Worm (Caenorhabditis elegans): Measurements from ENCODE around the gene suex-1.

The suex-1 gene

DNA sequence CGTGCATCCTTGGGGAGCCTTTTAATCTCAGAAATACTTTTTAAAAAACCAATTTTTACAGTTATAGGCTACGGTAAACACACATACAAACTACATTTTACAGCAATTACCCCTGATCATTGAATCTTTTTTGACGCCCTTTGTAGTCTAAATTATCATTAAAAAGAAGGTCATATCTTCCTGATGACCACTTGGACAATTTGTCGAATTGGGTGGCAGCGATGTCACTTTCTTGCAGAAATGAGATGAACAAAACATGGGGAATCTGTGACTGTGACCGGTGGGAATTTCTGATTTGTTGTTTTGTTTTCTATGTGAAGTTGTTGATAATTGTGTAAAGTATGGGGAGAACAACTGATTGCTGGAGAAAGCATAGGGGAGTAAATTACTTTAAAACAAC, 48.4 kb downstream of the suex-1 start:
- TF ChIP-seq pes-1 (GFP tag; IDR thresholded peaks at IDR 0.05), result no peak

DNA sequence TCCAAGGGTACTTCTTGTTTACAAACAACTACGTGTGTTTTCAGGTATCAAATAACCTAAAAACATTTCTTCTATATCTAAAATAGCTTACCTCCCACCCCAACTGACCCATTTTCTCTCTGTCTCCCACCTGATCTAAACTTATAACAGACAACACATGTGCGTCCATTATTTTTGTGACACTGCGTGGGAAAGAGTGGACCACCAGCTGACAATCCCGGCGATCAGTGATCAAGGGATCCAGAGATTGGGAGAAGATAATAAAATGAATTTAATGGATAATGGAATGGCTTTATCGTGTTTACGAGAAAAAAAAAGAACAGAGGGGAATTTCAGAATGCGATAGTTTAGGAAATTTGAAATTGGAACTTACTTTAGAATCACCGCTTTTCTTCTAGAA, 48.8 kb downstream of the suex-1 start:
- no peak for TF ChIP-seq hmg-4 (GFP tag; optimal IDR thresholded peaks at IDR 0.05)
- TF ChIP-seq hnd-1 (tag; optimal IDR thresholded peaks at IDR 0.05), result no peak

DNA sequence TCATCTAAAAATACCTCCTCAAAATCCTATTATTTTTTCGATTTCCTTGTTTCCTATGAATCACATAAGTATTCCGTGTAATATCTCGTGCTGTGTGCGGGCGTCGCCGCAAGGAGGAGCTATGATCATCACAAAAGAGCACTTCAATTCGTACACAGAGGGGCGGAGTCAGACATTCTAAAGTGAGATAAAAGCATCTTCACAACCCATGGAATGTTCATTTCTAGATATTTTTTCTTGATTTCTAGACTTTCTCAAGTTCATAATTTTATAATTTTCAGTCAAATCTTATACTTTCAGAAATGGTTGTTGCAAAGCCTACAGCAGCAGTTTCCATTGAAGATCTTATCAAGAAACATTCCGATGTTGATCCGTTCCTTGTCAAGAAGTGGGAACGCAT, 50.7 kb downstream of the suex-1 start, which contains the start of gene cex-1:
cex-1 (plus strand) TSS at position 301 of the 400 bp plus-strand sequence.
- no peak for TF ChIP-seq B0310.2 (tag; optimal IDR thresholded peaks at IDR 0.05)
- no peak for TF ChIP-seq ets-7 (tag; optimal IDR thresholded peaks at IDR 0.05)
- no peak for TF ChIP-seq hmg-4 (GFP tag; optimal IDR thresholded peaks at IDR 0.05)
- no peak for TF ChIP-seq hnd-1 (tag; optimal IDR thresholded peaks at IDR 0.05)
- TF ChIP-seq flt-1 (GFP tag; IDR thresholded peaks at IDR 0.05), result no peak
- no peak for TF ChIP-seq aly-1 (tag; optimal IDR thresholded peaks at IDR 0.05)
- no peak for TF ChIP-seq hmbx-1 (tag; optimal IDR thresholded peaks at IDR 0.05)
- no peak for TF ChIP-seq tbx-37 (GFP tag; conservative IDR thresholded peaks at IDR 0.05)
- TF ChIP-seq sea-1 (GFP tag; conservative IDR thresholded peaks at IDR 0.05), result no peak
- no peak for TF ChIP-seq tbx-11 (GFP tag; IDR thresholded peaks at IDR 0.05)
- TF ChIP-seq ama-1 (optimal IDR thresholded peaks at IDR 0.05), result no peak
- TF ChIP-seq ceh-13 (GFP tag; optimal IDR thresholded peaks at IDR 0.05), result no peak
- TF ChIP-seq ceh-36 (tag; optimal IDR thresholded peaks at IDR 0.05), result no peak
- TF ChIP-seq F13C5.2 (tag; optimal IDR thresholded peaks at IDR 0.05), result no peak
- TF ChIP-seq tra-4 (tag; optimal IDR thresholded peaks at IDR 0.05), result no peak
- no peak for TF ChIP-seq pes-1 (GFP tag; IDR thresholded peaks at IDR 0.05)
- no peak for TF ChIP-seq scrt-1 (GFP tag; IDR thresholded peaks at IDR 0.05)

All from whole organism, early embryonic.